Worm (Caenorhabditis elegans) whole organism, L4/young adult: Measurements from ENCODE around the gene F43B10.1.

Experiments
- W03F9.2 ChIP-seq: fragments of 150-350 bp; optimal IDR thresholded peaks from 2 replicates; lab custom pipeline; 2014; ENCODE audit warnings: missing biosample characterization, missing genetic modification characterization
- him-1 ChIP-seq: sonication (generic microtip); optimal IDR thresholded peaks from 2 replicates; lab custom pipeline; 2016; ENCODE audit warnings: missing genotype, missing genetic modification reagents, missing genetic modification characterization, missing compliant biosample characterization

DNA sequence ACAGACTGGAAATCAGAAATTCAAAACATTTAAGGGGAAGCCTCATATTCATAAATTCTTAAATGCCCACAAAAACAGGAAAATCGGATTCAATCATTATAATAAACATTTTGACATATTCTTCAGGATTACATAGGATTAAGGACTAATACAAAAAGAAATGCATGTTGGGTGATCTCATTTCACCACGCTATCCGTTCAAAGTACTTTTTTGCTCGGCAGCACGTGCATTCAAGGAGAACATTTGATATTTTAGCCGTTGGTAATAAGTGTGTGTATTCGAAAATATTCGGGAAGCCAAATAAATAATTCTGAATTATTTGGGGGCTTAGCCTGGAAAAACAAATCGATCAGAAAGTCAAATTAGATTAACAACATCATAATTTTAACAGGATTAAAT lies 12.0 kb downstream of the F43B10.1 start:
- TF ChIP-seq him-1 (tag; lab: Kevin White, UChicago) (no peak), W03F9.2 (tag; lab: Kevin White, UChicago) (no peak)
